Worm (Caenorhabditis elegans) whole organism, L2 larva: ENCODE data around the gene Y66C5A.2.

ENCODE experiments used
- C34F6.9 ChIP-seq: fragments of 150-350 bp; optimal IDR thresholded peaks from 2 replicates; lab custom pipeline; 2014; ENCODE audit warnings: missing biosample characterization, missing genetic modification characterization
- F13H6.1 ChIP-seq: sonication (generic microtip); optimal IDR thresholded peaks from 2 replicates; lab custom pipeline; 2016; ENCODE audit warnings: missing genetic modification characterization, missing compliant biosample characterization
- R02D3.7 ChIP-seq: fragments of 150-350 bp; optimal IDR thresholded peaks from 2 replicates; lab custom pipeline; 2014; ENCODE audit warnings: missing biosample characterization, missing genetic modification characterization
- Y55F3AM.14 ChIP-seq: fragments of 200-800 bp; sonication (Bioruptor generic); optimal IDR thresholded peaks from 2 replicates; lab custom pipeline; 2018; ENCODE audit warnings: mild to moderate bottlenecking, missing genetic modification characterization, missing compliant biosample characterization
- ZK546.5 ChIP-seq: sonication (generic microtip); optimal IDR thresholded peaks from 2 replicates; lab custom pipeline; 2017; ENCODE audit warnings: missing biosample characterization, missing genetic modification characterization
- aly-2 ChIP-seq: fragments of 150-350 bp; optimal IDR thresholded peaks from 2 replicates; lab custom pipeline; 2014; ENCODE audit warnings: missing biosample characterization, missing genetic modification characterization
- ama-1 ChIP-seq: fragments of 150-350 bp; optimal IDR thresholded peaks from 2 replicates; lab custom pipeline; 2018; ENCODE audit warnings: inconsistent platforms
- ceh-16 ChIP-seq: fragments of 150-350 bp; optimal IDR thresholded peaks from 2 replicates; lab custom pipeline; 2014; ENCODE audit warnings: missing biosample characterization, missing genetic modification characterization
- crh-2 ChIP-seq: sonication (generic microtip); optimal IDR thresholded peaks from 2 replicates; lab custom pipeline; 2017; ENCODE audit warnings: missing biosample characterization, missing genetic modification characterization
- dmd-4 ChIP-seq: sonication (generic microtip); optimal IDR thresholded peaks from 2 replicates; lab custom pipeline; 2017; ENCODE audit warnings: missing biosample characterization, missing genetic modification characterization
- egl-27 ChIP-seq: sonication (generic microtip); optimal IDR thresholded peaks from 3 replicates; lab custom pipeline; 2017; ENCODE audit warnings: missing biosample characterization, missing genetic modification reagents, missing genetic modification characterization
- elt-1 ChIP-seq: fragments of 150-350 bp; optimal IDR thresholded peaks from 2 replicates; lab custom pipeline; 2014; ENCODE audit warnings: missing biosample characterization, missing genetic modification characterization
- gmeb-1 ChIP-seq: fragments of 150-350 bp; optimal IDR thresholded peaks from 2 replicates; lab custom pipeline; 2014; ENCODE audit warnings: missing biosample characterization, missing genetic modification characterization
- lin-13 ChIP-seq: fragments of 150-350 bp; optimal IDR thresholded peaks from 2 replicates; lab custom pipeline; 2014; ENCODE audit warnings: missing biosample characterization, missing genetic modification reagents, missing genetic modification characterization
- mbf-1 ChIP-seq: sonication (generic microtip); optimal IDR thresholded peaks from 2 replicates; lab custom pipeline; 2017; ENCODE audit warnings: missing biosample characterization, missing genetic modification characterization
- nhr-10 ChIP-seq: sonication (generic microtip); optimal IDR thresholded peaks from 2 replicates; lab custom pipeline; 2017; ENCODE audit warnings: missing biosample characterization, missing genetic modification characterization
- nhr-11 ChIP-seq: fragments of 150-350 bp; optimal IDR thresholded peaks from 2 replicates; lab custom pipeline; 2014; ENCODE audit warnings: missing biosample characterization, missing genetic modification characterization
- nhr-12 ChIP-seq: fragments of 150-350 bp; optimal IDR thresholded peaks from 2 replicates; lab custom pipeline; 2014; ENCODE audit warnings: missing biosample characterization, missing genetic modification characterization
- nhr-129 ChIP-seq: fragments of 150-350 bp; optimal IDR thresholded peaks from 2 replicates; lab custom pipeline; 2014; ENCODE audit warnings: missing biosample characterization, missing genetic modification characterization
- nhr-21 ChIP-seq: fragments of 150-350 bp; optimal IDR thresholded peaks from 2 replicates; lab custom pipeline; 2014; ENCODE audit warnings: missing biosample characterization, missing genetic modification characterization
- nhr-23 ChIP-seq: fragments of 150-350 bp; optimal IDR thresholded peaks from 2 replicates; lab custom pipeline; 2014; ENCODE audit warnings: missing biosample characterization, missing genetic modification reagents, missing genetic modification characterization
- nhr-25 ChIP-seq: fragments of 150-350 bp; sonication (generic microtip); optimal IDR thresholded peaks from 3 replicates; lab custom pipeline; 2014; ENCODE audit warnings: missing biosample characterization, missing genetic modification characterization
- nhr-77 ChIP-seq: fragments of 150-350 bp; optimal IDR thresholded peaks from 2 replicates; lab custom pipeline; 2014; ENCODE audit warnings: missing biosample characterization, missing genetic modification characterization
- peb-1 ChIP-seq: fragments of 150-350 bp; optimal IDR thresholded peaks from 2 replicates; lab custom pipeline; 2014; ENCODE audit warnings: missing biosample characterization, missing genetic modification characterization
- skn-1 ChIP-seq: sonication (generic microtip); optimal IDR thresholded peaks from 2 replicates; lab custom pipeline; 2017; ENCODE audit warnings: missing biosample characterization, missing genetic modification characterization
- sma-9 ChIP-seq, 2 experiments: fragments of 150-350 bp in 1 of 2; sonication (generic microtip) in 1 of 2; optimal IDR thresholded peaks; 2 replicates each; lab custom pipeline; 2014 to 2016; ENCODE audit warnings: missing genetic modification characterization in 2 of 2, mild to moderate bottlenecking in 1 of 2, missing biosample characterization in 1 of 2, missing compliant biosample characterization in 1 of 2, missing genetic modification reagents in 1 of 2, moderate library complexity in 1 of 2
- snpc-4 ChIP-seq: fragments of 150-350 bp; optimal IDR thresholded peaks from 2 replicates; lab custom pipeline; 2014; ENCODE audit warnings: missing biosample characterization, missing genetic modification characterization
- unc-55 ChIP-seq: fragments of 150-350 bp; sonication (generic microtip); optimal IDR thresholded peaks from 3 replicates; lab custom pipeline; 2014; ENCODE audit warnings: missing biosample characterization, missing genetic modification reagents, missing genetic modification characterization
- unc-62 ChIP-seq: fragments of 150-350 bp; optimal IDR thresholded peaks from 2 replicates; lab custom pipeline; 2014; ENCODE audit warnings: missing biosample characterization, missing genetic modification reagents, missing genetic modification characterization
- zag-1 ChIP-seq: fragments of 150-350 bp; optimal IDR thresholded peaks from 2 replicates; lab custom pipeline; 2014; ENCODE audit warnings: missing biosample characterization, missing genetic modification characterization
- ztf-1 ChIP-seq: fragments of 200-800 bp; sonication (Bioruptor generic); conservative IDR thresholded peaks from 2 replicates; pipeline ENCODE4 v1.3.6; 2022; ENCODE audit warnings: missing genetic modification characterization, missing compliant biosample characterization
- ztf-11 ChIP-seq: sonication (generic microtip); optimal IDR thresholded peaks from 2 replicates; lab custom pipeline; 2017; ENCODE audit warnings: missing biosample characterization, missing genetic modification characterization
- ztf-4 ChIP-seq: fragments of 150-350 bp; optimal IDR thresholded peaks from 2 replicates; lab custom pipeline; 2014; ENCODE audit warnings: missing biosample characterization, missing genetic modification characterization

Gene Y66C5A.2

ce11 chrX:14489945-14490344 lies 29.4 kb downstream of the Y66C5A.2 start, which contains the start of gene his-24 (continued):
- TF ChIP-seq nhr-12 (tag; lab: Kevin White, UChicago) (no peak), nhr-11 (no peak), C34F6.9 (tag; lab: Kevin White, UChicago) (peak; percentile 63), ztf-1 (GFP tag; lab: Robert Waterston, UW) (no peak), nhr-21 (tag; lab: Kevin White, UChicago) (peak; percentile 53), ZK546.5 (tag; lab: Kevin White, UChicago) (no peak), nhr-10 (tag; lab: Kevin White, UChicago) (no peak), lin-13 (GFP tag; lab: Kevin White, UChicago) (peak; percentile 73), ztf-4 (tag; lab: Kevin White, UChicago) (peak; percentile 11), unc-62 (no peak), ama-1 (lab: Kevin White, UChicago) (peak; percentile 26), crh-2 (tag; lab: Kevin White, UChicago) (peak; percentile 75), nhr-129 (tag; lab: Kevin White, UChicago) (peak; percentile 80), gmeb-1 (tag; lab: Kevin White, UChicago) (peak; percentile 55), peb-1 (tag; lab: Kevin White, UChicago) (no peak), snpc-4 (peak; percentile 69), egl-27 (tag; lab: Kevin White, UChicago) (peak; percentile 28), unc-55 (GFP tag; lab: Kevin White, UChicago) (peak; percentile 76), dmd-4 (tag; lab: Kevin White, UChicago) (no peak), R02D3.7 (no peak)

ce11 chrX:14490486-14490885 lies 30.0 kb downstream of the Y66C5A.2 start:
- TF ChIP-seq ZK546.5 (tag; lab: Kevin White, UChicago) (no peak), Y55F3AM.14 (no peak), nhr-11 (no peak), nhr-10 (tag; lab: Kevin White, UChicago) (no peak), nhr-129 (tag; lab: Kevin White, UChicago) (no peak), mbf-1 (tag; lab: Kevin White, UChicago) (no peak), ama-1 (lab: Kevin White, UChicago) (no peak), C34F6.9 (tag; lab: Kevin White, UChicago) (no peak), ztf-1 (GFP tag; lab: Robert Waterston, UW) (no peak), sma-9 (GFP tag; optimal IDR thresholded peaks at IDR 0.05; lab: Kevin White, UChicago) (no peak), sma-9 (tag; optimal IDR thresholded peaks at IDR 0.05; lab: Kevin White, UChicago) (no peak), nhr-21 (tag; lab: Kevin White, UChicago) (no peak), F13H6.1 (no peak), zag-1 (no peak), elt-1 (tag; lab: Kevin White, UChicago) (no peak), nhr-77 (tag; lab: Kevin White, UChicago) (no peak), crh-2 (tag; lab: Kevin White, UChicago) (no peak), lin-13 (GFP tag; lab: Kevin White, UChicago) (no peak), R02D3.7 (no peak), ztf-11 (tag; lab: Kevin White, UChicago) (no peak)
- TF ChIP-seq, all 48 proteins: peak for 0

- no peak for TF ChIP-seq zag-1
- TF ChIP-seq nhr-77 (tag; lab: Kevin White, UChicago): no peak
- TF ChIP-seq nhr-25 (tag; lab: Kevin White, UChicago): peak; percentile 64
- TF ChIP-seq aly-2: no peak
- TF ChIP-seq ceh-16 (tag; lab: Kevin White, UChicago): peak; percentile 61
These were observed 30.6 kb downstream of the Y66C5A.2 start for ce11 chrX:14491103-14491502.

- TF ChIP-seq ztf-4 (tag; lab: Kevin White, UChicago) (no peak), nhr-25 (tag; lab: Kevin White, UChicago) (no peak), R02D3.7 (no peak), aly-2 (no peak), nhr-11 (no peak), ztf-1 (GFP tag; lab: Robert Waterston, UW) (no peak), nhr-23 (tag; lab: Kevin White, UChicago) (no peak), sma-9 (GFP tag; optimal IDR thresholded peaks at IDR 0.05; lab: Kevin White, UChicago) (no peak), sma-9 (tag; optimal IDR thresholded peaks at IDR 0.05; lab: Kevin White, UChicago) (no peak), Y55F3AM.14 (no peak), skn-1 (tag; lab: Kevin White, UChicago) (no peak), nhr-12 (tag; lab: Kevin White, UChicago) (no peak)
These were observed 31.9 kb downstream of the Y66C5A.2 start for ce11 chrX:14492441-14492840.

ce11 chrX:14495075-14495474 lies 34.6 kb downstream of the Y66C5A.2 start:
- TF ChIP-seq C34F6.9 (tag; lab: Kevin White, UChicago): peak; percentile 7
- no peak for TF ChIP-seq R02D3.7
- peak; percentile 15 for TF ChIP-seq nhr-129 (tag; lab: Kevin White, UChicago)
- TF ChIP-seq unc-55 (GFP tag; lab: Kevin White, UChicago): no peak
